Fruit fly (Drosophila melanogaster) Kc167 (cell line): ENCODE results near the gene IA-2.

Experiments
- h ChIP-seq: fragments of >200 bp; optimal IDR thresholded peaks from 3 replicates; lab custom pipeline; 2018; ENCODE audit warnings: missing external identifiers
- insv ChIP-seq: fragments of >200 bp; optimal IDR thresholded peaks from 3 replicates; lab custom pipeline; 2018; ENCODE audit warnings: missing external identifiers
- psq ChIP-seq: fragments of >200 bp; optimal IDR thresholded peaks from 2 replicates; lab custom pipeline; 2017; ENCODE audit warnings: missing external identifiers

DNA sequence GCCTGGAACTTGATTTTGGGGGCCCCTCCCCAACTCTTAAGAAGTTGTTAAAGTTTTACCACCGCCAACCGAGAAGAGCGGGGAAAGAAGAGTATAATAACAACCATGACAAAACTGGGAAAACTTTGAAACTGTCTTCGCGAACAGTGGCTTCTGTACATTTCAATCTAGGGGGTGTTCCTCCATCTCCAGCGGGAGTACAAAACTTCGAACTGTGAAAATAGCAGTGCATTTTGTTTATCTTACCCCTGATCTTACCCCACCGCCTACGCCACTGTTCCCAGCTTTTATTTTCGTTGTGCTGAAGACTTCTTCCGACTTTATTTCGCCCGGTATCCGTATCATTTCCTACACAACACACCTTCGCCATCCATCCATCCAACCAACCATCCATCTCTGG, 23.1 kb upstream of the IA-2 start:
- no peak for TF ChIP-seq h (lab: Kevin White, UChicago)
- no peak for TF ChIP-seq insv (lab: Kevin White, UChicago)
- no peak for TF ChIP-seq psq (lab: Kevin White, UChicago)
